Worm (Caenorhabditis elegans) whole organism, young adult: Measurements from ENCODE around the gene B0457.2.

Source experiments
- B0261.1 ChIP-seq: sonication (generic microtip); optimal IDR thresholded peaks from 2 replicates; lab custom pipeline; 2016; ENCODE audit warnings: mild to moderate bottlenecking, missing genetic modification characterization, moderate library complexity, missing compliant biosample characterization
- C06A6.2 ChIP-seq: fragments of 200-800 bp; sonication (Bioruptor generic); conservative IDR thresholded peaks from 2 replicates; pipeline ENCODE4 v1.3.6; 2022; ENCODE audit warnings: missing genetic modification characterization, missing compliant biosample characterization
- C17E4.6 ChIP-seq: fragments of 200-800 bp; sonication (Bioruptor generic); IDR thresholded peaks from 2 replicates; pipeline ENCODE4 v1.3.6; 2022; ENCODE audit warnings: missing genetic modification reagents, missing genetic modification characterization, missing compliant biosample characterization
- F22D6.2 ChIP-seq: sonication (generic microtip); optimal IDR thresholded peaks from 2 replicates; lab custom pipeline; 2016; ENCODE audit warnings: mild to moderate bottlenecking, missing genetic modification characterization, missing compliant biosample characterization
- F23B12.7 ChIP-seq: sonication (generic microtip); optimal IDR thresholded peaks from 2 replicates; lab custom pipeline; 2017; ENCODE audit warnings: missing genetic modification characterization, mild to moderate bottlenecking, missing compliant biosample characterization, antibody characterized with exemption, moderate library complexity; ENCODE audit not compliant: insufficient read depth
- F37B4.10 ChIP-seq: fragments of 200-800 bp; sonication (Bioruptor generic); IDR thresholded peaks from 2 replicates; pipeline ENCODE4 v1.3.6; 2022; ENCODE audit warnings: missing genetic modification characterization, missing compliant biosample characterization
- F39B2.1 ChIP-seq: fragments of 200-800 bp; sonication (Bioruptor generic); IDR thresholded peaks from 2 replicates; pipeline ENCODE4 v1.3.6; 2022; ENCODE audit warnings: missing genetic modification reagents, missing genetic modification characterization, missing compliant biosample characterization
- F49E8.2 ChIP-seq: sonication (generic microtip); optimal IDR thresholded peaks from 3 replicates; lab custom pipeline; 2017; ENCODE audit warnings: missing genetic modification characterization, mild to moderate bottlenecking, missing compliant biosample characterization, antibody characterized with exemption, moderate library complexity; ENCODE audit not compliant: insufficient read depth
- F52B5.7 ChIP-seq: sonication (generic microtip); optimal IDR thresholded peaks from 2 replicates; lab custom pipeline; 2016; ENCODE audit warnings: mild to moderate bottlenecking, missing genetic modification characterization, missing compliant biosample characterization
- K12H6.12 ChIP-seq: fragments of 200-800 bp; sonication (Bioruptor generic); optimal IDR thresholded peaks from 2 replicates; lab custom pipeline; 2018; ENCODE audit warnings: mild to moderate bottlenecking, missing genetic modification characterization, missing compliant biosample characterization
- T07F8.4 ChIP-seq: sonication (generic microtip); optimal IDR thresholded peaks from 2 replicates; lab custom pipeline; 2016; ENCODE audit warnings: mild to moderate bottlenecking, missing genetic modification characterization, moderate library complexity, missing compliant biosample characterization
- Y53G8AR.9 ChIP-seq: fragments of 200-800 bp; sonication (Bioruptor generic); conservative IDR thresholded peaks from 2 replicates; pipeline ENCODE4 v1.3.6; 2022; ENCODE audit warnings: missing genetic modification reagents, missing genetic modification characterization, missing compliant biosample characterization
- Y95B8A.8 ChIP-seq: fragments of 200-800 bp; sonication (Bioruptor generic); IDR thresholded peaks from 2 replicates; pipeline ENCODE4 v1.3.6; 2022; ENCODE audit warnings: missing genetic modification reagents, missing genetic modification characterization, missing compliant biosample characterization
- akir-1 ChIP-seq: fragments of 200-800 bp; sonication (Bioruptor generic); optimal IDR thresholded peaks from 2 replicates; lab custom pipeline; 2018; ENCODE audit warnings: mild to moderate bottlenecking, missing genetic modification characterization, moderate library complexity, missing compliant biosample characterization
- attf-5 ChIP-seq: fragments of 200-800 bp; sonication (Bioruptor generic); optimal IDR thresholded peaks from 2 replicates; lab custom pipeline; 2018; ENCODE audit warnings: mild to moderate bottlenecking, missing genetic modification characterization, missing compliant biosample characterization
- bed-2 ChIP-seq: fragments of 200-800 bp; sonication (Bioruptor generic); IDR thresholded peaks from 2 replicates; pipeline ENCODE4 v1.3.6; 2022; ENCODE audit warnings: missing genetic modification reagents, missing genetic modification characterization, missing compliant biosample characterization
- cebp-1 ChIP-seq, 2 experiments: fragments of 200-800 bp in 1 of 2; sonication (Bioruptor generic) in 1 of 2; sonication (generic microtip) in 1 of 2; IDR thresholded peaks in 1 of 2; optimal IDR thresholded peaks in 1 of 2; 2 replicates each; pipeline versions ENCODE4 v1.3.6 to Lab custom; 2017 to 2022; ENCODE audit warnings: missing compliant biosample characterization in 2 of 2, missing genetic modification characterization in 2 of 2, mild to moderate bottlenecking in 1 of 2, missing genetic modification reagents in 1 of 2, moderate library complexity in 1 of 2
- cebp-2 ChIP-seq: fragments of 200-800 bp; sonication (Bioruptor generic); IDR thresholded peaks from 2 replicates; pipeline ENCODE4 v1.3.6; 2022; ENCODE audit warnings: missing genetic modification characterization, missing compliant biosample characterization
- ceh-40 ChIP-seq: fragments of 200-800 bp; sonication (Bioruptor generic); IDR thresholded peaks from 2 replicates; pipeline ENCODE4 v1.3.6; 2022; ENCODE audit warnings: missing genetic modification characterization, missing compliant biosample characterization
- ceh-58 ChIP-seq: fragments of 200-800 bp; sonication (Bioruptor generic); IDR thresholded peaks from 2 replicates; pipeline ENCODE4 v1.3.6; 2022; ENCODE audit warnings: missing genetic modification characterization, missing compliant biosample characterization
- ceh-79 ChIP-seq: sonication (generic microtip); optimal IDR thresholded peaks from 2 replicates; lab custom pipeline; 2017; ENCODE audit warnings: mild to moderate bottlenecking, missing genetic modification characterization, missing compliant biosample characterization
- ceh-91 ChIP-seq: fragments of 200-800 bp; sonication (Bioruptor generic); IDR thresholded peaks from 2 replicates; pipeline ENCODE4 v1.3.6; 2022; ENCODE audit warnings: missing genetic modification reagents, missing genetic modification characterization, missing compliant biosample characterization
- dox-1 ChIP-seq: fragments of 200-800 bp; sonication (Bioruptor generic); IDR thresholded peaks from 2 replicates; pipeline ENCODE4 v1.3.6; 2022; ENCODE audit warnings: missing genetic modification reagents, missing genetic modification characterization, missing compliant biosample characterization
- dpff-1 ChIP-seq: sonication (generic microtip); optimal IDR thresholded peaks from 2 replicates; lab custom pipeline; 2017; ENCODE audit warnings: mild to moderate bottlenecking, missing genetic modification characterization, missing compliant biosample characterization
- efl-1 ChIP-seq: fragments of 150-350 bp; optimal IDR thresholded peaks from 2 replicates; lab custom pipeline; 2014; ENCODE audit warnings: missing biosample characterization, missing genetic modification reagents, missing genetic modification characterization
- egl-18 ChIP-seq: fragments of 200-800 bp; sonication (Bioruptor generic); IDR thresholded peaks from 2 replicates; pipeline ENCODE4 v1.3.6; 2022; ENCODE audit warnings: missing genetic modification reagents, missing genetic modification characterization, missing compliant biosample characterization
- egl-44 ChIP-seq: fragments of 200-800 bp; sonication (Bioruptor generic); IDR thresholded peaks from 2 replicates; pipeline ENCODE4 v1.3.6; 2022; ENCODE audit warnings: missing genetic modification reagents, missing genetic modification characterization, missing compliant biosample characterization
- egrh-3 ChIP-seq: fragments of 200-800 bp; sonication (Bioruptor generic); IDR thresholded peaks from 2 replicates; pipeline ENCODE4 v1.3.6; 2022; ENCODE audit warnings: missing genetic modification reagents, missing genetic modification characterization, missing compliant biosample characterization
- ets-4 ChIP-seq: fragments of 200-800 bp; sonication (Bioruptor generic); optimal IDR thresholded peaks from 2 replicates; lab custom pipeline; 2018; ENCODE audit warnings: mild to moderate bottlenecking, missing genetic modification characterization, missing compliant biosample characterization
- fkh-3 ChIP-seq: sonication (generic microtip); optimal IDR thresholded peaks from 2 replicates; lab custom pipeline; 2016; ENCODE audit warnings: mild to moderate bottlenecking, missing genetic modification characterization, missing compliant biosample characterization
- him-1 ChIP-seq: sonication (generic microtip); optimal IDR thresholded peaks from 2 replicates; lab custom pipeline; 2016; ENCODE audit warnings: missing genotype, missing genetic modification reagents, missing genetic modification characterization, missing compliant biosample characterization
- hmg-20 ChIP-seq: fragments of 200-800 bp; sonication (Bioruptor generic); IDR thresholded peaks from 2 replicates; pipeline ENCODE4 v1.3.6; 2022; ENCODE audit warnings: missing genetic modification reagents, missing genetic modification characterization, missing compliant biosample characterization
- let-526 ChIP-seq: fragments of 200-800 bp; sonication (Bioruptor generic); IDR thresholded peaks from 2 replicates; pipeline ENCODE4 v1.3.6; 2022; ENCODE audit warnings: missing genetic modification reagents, missing genetic modification characterization, missing compliant biosample characterization
- madf-6 ChIP-seq: fragments of 200-800 bp; sonication (Bioruptor generic); IDR thresholded peaks from 2 replicates; pipeline ENCODE4 v1.3.6; 2022; ENCODE audit warnings: missing genetic modification reagents, missing genetic modification characterization, missing compliant biosample characterization
- mcd-1 ChIP-seq: fragments of 200-800 bp; sonication (Bioruptor generic); IDR thresholded peaks from 2 replicates; pipeline ENCODE4 v1.3.6; 2022; ENCODE audit warnings: missing genetic modification reagents, missing genetic modification characterization, missing compliant biosample characterization
- mxl-1 ChIP-seq: sonication (generic microtip); optimal IDR thresholded peaks from 2 replicates; lab custom pipeline; 2016; ENCODE audit warnings: missing genetic modification characterization, missing compliant biosample characterization
- nfya-1 ChIP-seq: sonication (generic microtip); optimal IDR thresholded peaks from 2 replicates; lab custom pipeline; 2017; ENCODE audit warnings: antibody characterized with exemption, missing compliant biosample characterization, missing genetic modification characterization, borderline replicate concordance; ENCODE audit not compliant: insufficient read depth
- nhr-179 ChIP-seq: sonication (generic microtip); optimal IDR thresholded peaks from 2 replicates; lab custom pipeline; 2016; ENCODE audit warnings: mild to moderate bottlenecking, missing genetic modification characterization, missing compliant biosample characterization
- pbrm-1 ChIP-seq: fragments of 200-800 bp; sonication (Bioruptor generic); IDR thresholded peaks from 2 replicates; pipeline ENCODE4 v1.3.6; 2022; ENCODE audit warnings: missing genetic modification reagents, missing genetic modification characterization, missing compliant biosample characterization
- pha-4 ChIP-seq: fragments of 150-350 bp; sonication (generic microtip); optimal IDR thresholded peaks from 2 replicates; lab custom pipeline; 2014; ENCODE audit warnings: missing biosample characterization, missing genetic modification reagents, missing genetic modification characterization
- sea-2 ChIP-seq: fragments of 200-800 bp; sonication (Bioruptor generic); IDR thresholded peaks from 2 replicates; pipeline ENCODE4 v1.3.6; 2022; ENCODE audit warnings: missing genetic modification characterization, missing compliant biosample characterization
- snpc-1.1 ChIP-seq: sonication (generic microtip); optimal IDR thresholded peaks from 2 replicates; lab custom pipeline; 2017; ENCODE audit warnings: missing genetic modification characterization, mild to moderate bottlenecking, missing compliant biosample characterization, antibody characterized with exemption, moderate library complexity, missing genotype, missing genetic modification reagents; ENCODE audit not compliant: insufficient read depth
- tbx-9 ChIP-seq: sonication (generic microtip); optimal IDR thresholded peaks from 2 replicates; lab custom pipeline; 2016; ENCODE audit warnings: borderline replicate concordance, missing genetic modification characterization, inconsistent platforms, missing compliant biosample characterization
- unc-130 ChIP-seq: sonication (generic microtip); optimal IDR thresholded peaks from 2 replicates; lab custom pipeline; 2016; ENCODE audit warnings: missing genetic modification reagents, missing genetic modification characterization, missing compliant biosample characterization
- unc-62 ChIP-seq: fragments of 150-350 bp; optimal IDR thresholded peaks from 2 replicates; lab custom pipeline; 2014; ENCODE audit warnings: missing biosample characterization, missing genetic modification reagents, missing genetic modification characterization
- zfh-2 ChIP-seq: fragments of 200-800 bp; sonication (Bioruptor generic); conservative IDR thresholded peaks from 2 replicates; pipeline ENCODE4 v1.3.6; 2022; ENCODE audit warnings: missing genetic modification reagents, missing genetic modification characterization, missing compliant biosample characterization
- ztf-22 ChIP-seq: fragments of 200-800 bp; sonication (Bioruptor generic); optimal IDR thresholded peaks from 2 replicates; lab custom pipeline; 2018; ENCODE audit warnings: mild to moderate bottlenecking, missing genetic modification characterization, moderate library complexity, missing compliant biosample characterization
- ztf-6 ChIP-seq: fragments of 200-800 bp; sonication (Bioruptor generic); IDR thresholded peaks from 2 replicates; pipeline ENCODE4 v1.3.6; 2022; ENCODE audit warnings: missing genetic modification reagents, missing genetic modification characterization, missing compliant biosample characterization

Gene B0457.2

ce11 chrII:8938907-8939622, 12.7 kb upstream of the B0457.2 start (continued):
- TF ChIP-seq dpff-1 (tag; lab: Kevin White, UChicago) (peak; percentile 43), zfh-2 (GFP tag; lab: Robert Waterston, UW) (no peak), T07F8.4 (tag; lab: Kevin White, UChicago) (no peak), nfya-1 (no peak), ceh-58 (GFP tag; lab: Robert Waterston, UW) (no peak), F23B12.7 (tag; lab: Kevin White, UChicago) (no peak), akir-1 (no peak), mxl-1 (tag; lab: Kevin White, UChicago) (no peak), him-1 (tag; lab: Kevin White, UChicago) (peak; percentile 44), ztf-6 (GFP tag; lab: Robert Waterston, UW) (no peak), fkh-3 (tag; lab: Kevin White, UChicago) (no peak), pbrm-1 (GFP tag; lab: Robert Waterston, UW) (no peak), unc-62 (no peak), sea-2 (GFP tag; lab: Robert Waterston, UW) (no peak), cebp-1 (GFP tag; IDR thresholded peaks at IDR 0.05; lab: Robert Waterston, UW) (no peak), cebp-1 (tag; optimal IDR thresholded peaks at IDR 0.05; lab: Kevin White, UChicago) (peak; percentile 31), attf-5 (GFP tag; lab: Kevin White, UChicago) (no peak), egl-18 (GFP tag; lab: Robert Waterston, UW) (no peak), ets-4 (no peak), dox-1 (GFP tag; lab: Robert Waterston, UW) (no peak), egl-44 (GFP tag; lab: Robert Waterston, UW) (no peak), ceh-91 (GFP tag; lab: Robert Waterston, UW) (no peak), Y95B8A.8 (GFP tag; lab: Robert Waterston, UW) (peak; percentile 80), F39B2.1 (GFP tag; lab: Robert Waterston, UW) (no peak), egrh-3 (GFP tag; lab: Robert Waterston, UW) (no peak), ceh-79 (tag; lab: Kevin White, UChicago) (no peak), snpc-1.1 (tag; lab: Kevin White, UChicago) (no peak), ztf-22 (GFP tag; lab: Kevin White, UChicago) (no peak), bed-2 (no peak), tbx-9 (tag; lab: Kevin White, UChicago) (no peak), F37B4.10 (GFP tag; lab: Robert Waterston, UW) (no peak), C06A6.2 (GFP tag; lab: Robert Waterston, UW) (no peak), F49E8.2 (tag; lab: Kevin White, UChicago) (peak; percentile 54), Y53G8AR.9 (GFP tag; lab: Robert Waterston, UW) (0 out of 2 replicates have a peak, but pooled peaks have one; percentile 56), efl-1 (GFP tag; lab: Kevin White, UChicago) (no peak), mcd-1 (GFP tag; lab: Robert Waterston, UW) (no peak), madf-6 (GFP tag; lab: Robert Waterston, UW) (peak; percentile 62), ceh-40 (GFP tag; lab: Robert Waterston, UW) (no peak), cebp-2 (GFP tag; lab: Robert Waterston, UW) (no peak), unc-130 (GFP tag; lab: Kevin White, UChicago) (peak; percentile 32), C17E4.6 (GFP tag; lab: Robert Waterston, UW) (0 out of 2 replicates have a peak, but pooled peaks have one; percentile 9), B0261.1 (tag; lab: Kevin White, UChicago) (no peak), K12H6.12 (tag; lab: Kevin White, UChicago) (no peak), F52B5.7 (tag; lab: Kevin White, UChicago) (peak; percentile 50), hmg-20 (GFP tag; lab: Robert Waterston, UW) (no peak), nhr-179 (no peak), let-526 (GFP tag; lab: Robert Waterston, UW) (no peak), pha-4 (tag; lab: Kevin White, UChicago) (no peak), F22D6.2 (tag; lab: Kevin White, UChicago) (no peak)
